Worm (Caenorhabditis elegans) whole organism, L4 larva: ENCODE results near the gene F36F12.7.
A peak's percentile ranks its signal among the peaks of the same experiment; 100 is the strongest.

Experiments
- F49E8.2 ChIP-seq: sonication (generic microtip); optimal IDR thresholded peaks from 2 replicates; lab custom pipeline; 2016; ENCODE audit warnings: missing compliant biosample characterization, mild to moderate bottlenecking, missing genetic modification characterization, borderline replicate concordance
- T20F7.1 ChIP-seq: fragments of 200-800 bp; sonication (Bioruptor generic); optimal IDR thresholded peaks from 2 replicates; lab custom pipeline; 2018; ENCODE audit warnings: mild to moderate bottlenecking, missing genetic modification characterization, missing compliant biosample characterization
- T26A8.4 ChIP-seq: fragments of 200-800 bp; sonication (Bioruptor generic); IDR thresholded peaks from 2 replicates; pipeline ENCODE4 v1.3.6; 2022; ENCODE audit warnings: missing genetic modification characterization, missing compliant biosample characterization
- Y105C5A.15 ChIP-seq: fragments of 200-800 bp; sonication (Bioruptor generic); IDR thresholded peaks from 2 replicates; pipeline ENCODE4 v1.3.6; 2022; ENCODE audit warnings: missing genetic modification characterization, missing compliant biosample characterization
- Y5F2A.4 ChIP-seq: fragments of 200-800 bp; sonication (Bioruptor generic); optimal IDR thresholded peaks from 2 replicates; lab custom pipeline; 2018; ENCODE audit warnings: mild to moderate bottlenecking, missing genetic modification characterization, missing compliant biosample characterization
- ZK546.5 ChIP-seq, 2 experiments: sonication (generic microtip); optimal IDR thresholded peaks; 2 replicates each; lab custom pipeline; 2017; ENCODE audit warnings: missing biosample characterization in 2 of 2, missing genetic modification characterization in 2 of 2
- arid-1 ChIP-seq: fragments of 200-800 bp; sonication (Bioruptor generic); conservative IDR thresholded peaks from 2 replicates; pipeline ENCODE4 v1.3.6; 2022; ENCODE audit warnings: missing genetic modification reagents, missing genetic modification characterization, missing compliant biosample characterization
- ceh-44 ChIP-seq: fragments of 200-800 bp; sonication (Bioruptor generic); IDR thresholded peaks from 2 replicates; pipeline ENCODE4 v1.3.6; 2022; ENCODE audit warnings: missing genetic modification reagents, missing genetic modification characterization, missing compliant biosample characterization
- ceh-82 ChIP-seq: sonication (generic microtip); optimal IDR thresholded peaks from 2 replicates; lab custom pipeline; 2017; ENCODE audit warnings: missing biosample characterization, missing genetic modification characterization
- cey-2 ChIP-seq: sonication (generic microtip); optimal IDR thresholded peaks from 3 replicates; lab custom pipeline; 2017; ENCODE audit warnings: missing genetic modification characterization, mild to moderate bottlenecking, missing compliant biosample characterization, antibody characterized with exemption, borderline replicate concordance; ENCODE audit not compliant: insufficient read depth
- daf-12 ChIP-seq: fragments of 150-350 bp; optimal IDR thresholded peaks from 2 replicates; lab custom pipeline; 2014; ENCODE audit warnings: missing biosample characterization, missing genetic modification reagents, missing genetic modification characterization
- daf-8 ChIP-seq: fragments of 200-800 bp; sonication (Bioruptor generic); IDR thresholded peaks from 2 replicates; pipeline ENCODE4 v1.3.6; 2022; ENCODE audit warnings: missing genetic modification characterization, missing compliant biosample characterization
- dmd-6 ChIP-seq: fragments of 200-800 bp; sonication (Bioruptor generic); IDR thresholded peaks from 2 replicates; pipeline ENCODE4 v1.3.6; 2022; ENCODE audit warnings: missing genetic modification reagents, missing genetic modification characterization, missing compliant biosample characterization
- duxl-1 ChIP-seq: sonication (generic microtip); optimal IDR thresholded peaks from 2 replicates; lab custom pipeline; 2016; ENCODE audit warnings: mild to moderate bottlenecking, missing genetic modification characterization, moderate library complexity, missing compliant biosample characterization; ENCODE audit not compliant: poor library complexity
- hif-1 ChIP-seq, 2 experiments: sonication (generic microtip); optimal IDR thresholded peaks; 2 replicates each; lab custom pipeline; 2016 to 2017; ENCODE audit warnings: missing compliant biosample characterization in 2 of 2, missing genetic modification characterization in 2 of 2, missing genetic modification reagents in 2 of 2, missing genotype in 2 of 2, mild to moderate bottlenecking in 1 of 2
- lin-13 ChIP-seq: fragments of 150-350 bp; optimal IDR thresholded peaks from 2 replicates; lab custom pipeline; 2014; ENCODE audit warnings: missing biosample characterization, missing genetic modification reagents, missing genetic modification characterization
- lin-38 ChIP-seq: fragments of 200-800 bp; sonication (Bioruptor generic); IDR thresholded peaks from 2 replicates; pipeline ENCODE4 v1.3.6; 2022; ENCODE audit warnings: missing genetic modification reagents, missing genetic modification characterization, missing compliant biosample characterization
- lir-3 ChIP-seq: sonication (generic microtip); optimal IDR thresholded peaks from 2 replicates; lab custom pipeline; 2016; ENCODE audit warnings: mild to moderate bottlenecking, missing genetic modification characterization, missing compliant biosample characterization
- madf-5 ChIP-seq, 2 experiments: fragments of 200-800 bp; sonication (Bioruptor generic); IDR thresholded peaks; 2 replicates each; pipeline ENCODE4 v1.3.6; 2022; ENCODE audit warnings: missing compliant biosample characterization in 2 of 2, missing genetic modification characterization in 2 of 2
- mdl-1 ChIP-seq, 2 experiments: fragments of 150-350 bp in 1 of 2; sonication (generic microtip) in 1 of 2; optimal IDR thresholded peaks; 2 replicates each; lab custom pipeline; 2014 to 2017; ENCODE audit warnings: missing biosample characterization in 2 of 2, missing genetic modification characterization in 2 of 2
- mes-2 ChIP-seq: sonication (generic microtip); optimal IDR thresholded peaks from 2 replicates; lab custom pipeline; 2016; ENCODE audit warnings: missing genotype, mild to moderate bottlenecking, missing genetic modification characterization, missing compliant biosample characterization; ENCODE audit not compliant: poor library complexity, severe bottlenecking
- mxl-2 ChIP-seq: fragments of 200-800 bp; sonication (Bioruptor generic); conservative IDR thresholded peaks from 2 replicates; pipeline ENCODE4 v1.3.6; 2022; ENCODE audit warnings: missing genetic modification reagents, missing genetic modification characterization, missing compliant biosample characterization
- mxl-3 ChIP-seq: fragments of 200-800 bp; sonication (Bioruptor generic); optimal IDR thresholded peaks from 2 replicates; lab custom pipeline; 2018; ENCODE audit warnings: mild to moderate bottlenecking, missing genetic modification characterization, missing compliant biosample characterization
- nhr-10 ChIP-seq: fragments of 150-350 bp; optimal IDR thresholded peaks from 2 replicates; lab custom pipeline; 2014; ENCODE audit warnings: missing biosample characterization, missing genetic modification characterization
- nhr-11 ChIP-seq: fragments of 150-350 bp; optimal IDR thresholded peaks from 2 replicates; lab custom pipeline; 2014; ENCODE audit warnings: missing biosample characterization, missing genetic modification characterization
- nhr-25 ChIP-seq: sonication (generic microtip); optimal IDR thresholded peaks from 2 replicates; lab custom pipeline; 2017; ENCODE audit warnings: missing genetic modification characterization, mild to moderate bottlenecking, missing compliant biosample characterization, antibody characterized with exemption, moderate library complexity, borderline replicate concordance; ENCODE audit not compliant: insufficient read depth
- nhr-28 ChIP-seq: fragments of 150-350 bp; optimal IDR thresholded peaks from 2 replicates; lab custom pipeline; 2014; ENCODE audit warnings: missing biosample characterization, missing genetic modification characterization
- nhr-42 ChIP-seq: fragments of 200-800 bp; sonication (Bioruptor generic); IDR thresholded peaks from 2 replicates; pipeline ENCODE4 v1.3.6; 2022; ENCODE audit warnings: missing genetic modification characterization, missing compliant biosample characterization
- nhr-77 ChIP-seq: fragments of 150-350 bp; optimal IDR thresholded peaks from 2 replicates; lab custom pipeline; 2014; ENCODE audit warnings: missing biosample characterization, missing genetic modification characterization
- pha-4 ChIP-seq, 2 experiments: fragments of 150-350 bp in 1 of 2; fragments of 200-800 bp in 1 of 2; sonication (Bioruptor generic) in 1 of 2; IDR thresholded peaks in 1 of 2; optimal IDR thresholded peaks in 1 of 2; 2 replicates each; pipeline versions ENCODE4 v1.3.6 to Lab custom; 2014 to 2022; ENCODE audit warnings: missing genetic modification characterization in 2 of 2, missing genetic modification reagents in 2 of 2, missing biosample characterization in 1 of 2, missing compliant biosample characterization in 1 of 2
- php-3 ChIP-seq: fragments of 200-800 bp; sonication (Bioruptor generic); IDR thresholded peaks from 2 replicates; pipeline ENCODE4 v1.3.6; 2022; ENCODE audit warnings: missing genetic modification reagents, missing genetic modification characterization, missing compliant biosample characterization
- saeg-2 ChIP-seq: fragments of 200-800 bp; sonication (Bioruptor generic); IDR thresholded peaks from 2 replicates; pipeline ENCODE4 v1.3.6; 2022; ENCODE audit warnings: missing genetic modification reagents, missing genetic modification characterization, missing compliant biosample characterization
- sdz-12 ChIP-seq: fragments of 200-800 bp; sonication (Bioruptor generic); optimal IDR thresholded peaks from 2 replicates; lab custom pipeline; 2018; ENCODE audit warnings: mild to moderate bottlenecking, missing genetic modification characterization, missing compliant biosample characterization
- set-16 ChIP-seq: fragments of 200-800 bp; sonication (Bioruptor generic); IDR thresholded peaks from 2 replicates; pipeline ENCODE4 v1.3.6; 2022; ENCODE audit warnings: missing genetic modification reagents, missing genetic modification characterization, missing compliant biosample characterization
- snpc-4 ChIP-seq: fragments of 150-350 bp; optimal IDR thresholded peaks from 2 replicates; lab custom pipeline; 2014; ENCODE audit warnings: missing biosample characterization, missing genetic modification characterization
- unc-130 ChIP-seq: sonication (generic microtip); optimal IDR thresholded peaks from 2 replicates; lab custom pipeline; 2016; ENCODE audit warnings: missing genetic modification reagents, missing genetic modification characterization, missing compliant biosample characterization
- unc-62 ChIP-seq, 3 experiments: fragments of 150-350 bp in 1 of 3; sonication (generic microtip); optimal IDR thresholded peaks in 2 of 3; peaks in 1 of 3; 1 replicate in 1 of 3; 2 replicates in 2 of 3; lab custom pipeline; 2014 to 2017; ENCODE audit warnings: missing biosample characterization in 3 of 3, missing genetic modification characterization in 3 of 3, missing genetic modification reagents in 3 of 3, missing genotype in 1 of 3
- zip-11 ChIP-seq: fragments of 200-800 bp; sonication (Bioruptor generic); IDR thresholded peaks from 2 replicates; pipeline ENCODE4 v1.3.6; 2022; ENCODE audit warnings: missing genetic modification characterization, missing compliant biosample characterization

Gene F36F12.7

DNA sequence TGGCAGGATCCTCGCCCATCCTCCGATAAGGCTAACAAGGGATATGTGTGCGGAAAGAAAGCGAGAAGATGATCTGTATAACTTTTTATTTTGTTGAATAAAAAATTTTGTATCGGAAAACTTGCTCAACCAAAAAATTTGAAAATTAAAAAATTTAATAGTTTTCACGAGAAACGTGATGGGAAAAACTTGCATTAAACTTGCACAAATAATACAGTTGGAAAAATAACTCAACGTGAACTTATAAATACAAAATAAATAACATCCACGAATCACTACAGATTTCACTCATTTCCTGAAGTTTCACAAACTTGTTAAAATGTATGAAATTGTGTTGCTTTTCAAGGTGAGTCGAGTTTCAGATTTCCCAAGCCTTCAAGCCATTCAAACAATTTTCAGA, at the start of gene F36F12.7:
F36F12.7 (plus strand) TSS at position 301 of the 400 bp plus-strand sequence.
- TF ChIP-seq T26A8.4 (GFP tag; lab: Robert Waterston, UW): no peak
- TF ChIP-seq daf-8 (GFP tag; lab: Robert Waterston, UW): no peak
- no peak for TF ChIP-seq set-16
- no peak for TF ChIP-seq nhr-42 (GFP tag; lab: Robert Waterston, UW)
- TF ChIP-seq mdl-1 (tag; optimal IDR thresholded peaks at IDR 0.05; lab: Kevin White, UChicago): no peak
- TF ChIP-seq nhr-10 (tag; lab: Kevin White, UChicago): no peak
- TF ChIP-seq zip-11 (GFP tag; lab: Robert Waterston, UW): no peak
- no peak for TF ChIP-seq pha-4 (GFP tag; IDR thresholded peaks at IDR 0.05; lab: Robert Waterston, UW)
- no peak for TF ChIP-seq pha-4 (tag; optimal IDR thresholded peaks at IDR 0.05; lab: Kevin White, UChicago)
- TF ChIP-seq ceh-44: no peak
- no peak for TF ChIP-seq arid-1 (GFP tag; lab: Robert Waterston, UW)
- no peak for TF ChIP-seq sdz-12 (GFP tag; lab: Kevin White, UChicago)
- TF ChIP-seq lir-3 (tag; lab: Kevin White, UChicago): no peak
- no peak for TF ChIP-seq mxl-3 (GFP tag; lab: Kevin White, UChicago)
- TF ChIP-seq mxl-2 (GFP tag; lab: Robert Waterston, UW): no peak
- TF ChIP-seq unc-130 (GFP tag; lab: Kevin White, UChicago): no peak
- no peak for TF ChIP-seq F49E8.2 (tag; lab: Kevin White, UChicago)
- TF ChIP-seq mes-2: no peak
- no peak for TF ChIP-seq lin-13 (GFP tag; lab: Kevin White, UChicago)
- TF ChIP-seq nhr-25 (tag; lab: Kevin White, UChicago): no peak
- no peak for TF ChIP-seq nhr-11 (tag; lab: Kevin White, UChicago)

ce11 chrV:2050136-2050535, 49.0 kb upstream of the F36F12.7 start, which contains the start of gene comt-4:
TSS of gene comt-4 (minus strand) at chrV:2050185.
- peak in 1 of 2 experiments; percentile 85 for TF ChIP-seq hif-1 (tag; optimal IDR thresholded peaks at IDR 0.05; lab: Kevin White, UChicago)
- TF ChIP-seq F49E8.2 (tag; lab: Kevin White, UChicago): no peak
- TF ChIP-seq Y105C5A.15 (GFP tag; lab: Robert Waterston, UW): no peak
- no peak for TF ChIP-seq snpc-4
- no peak for TF ChIP-seq Y5F2A.4 (GFP tag; lab: Kevin White, UChicago)
- no peak for TF ChIP-seq duxl-1 (tag; lab: Kevin White, UChicago)
- TF ChIP-seq dmd-6: peak; percentile 63
- TF ChIP-seq ZK546.5 (tag; optimal IDR thresholded peaks at IDR 0.05; lab: Kevin White, UChicago): no peak
- TF ChIP-seq lin-13 (GFP tag; lab: Kevin White, UChicago): no peak
- TF ChIP-seq mdl-1 (tag; optimal IDR thresholded peaks at IDR 0.05; lab: Kevin White, UChicago): no peak
- no peak for TF ChIP-seq madf-5 (GFP tag; IDR thresholded peaks at IDR 0.05; lab: Robert Waterston, UW)
- no peak for TF ChIP-seq ceh-82
- TF ChIP-seq nhr-10 (tag; lab: Kevin White, UChicago): no peak
- TF ChIP-seq daf-12: no peak
- no peak for TF ChIP-seq cey-2 (tag; lab: Kevin White, UChicago)
- peak in 1 of 2 experiments; percentile 42 for TF ChIP-seq unc-62 (GFP tag; optimal IDR thresholded peaks at IDR 0.05 in 1 of 2; lab: Kevin White, UChicago)
- no peak for TF ChIP-seq unc-62 (tag; optimal IDR thresholded peaks at IDR 0.05; lab: Kevin White, UChicago)
- peak; percentile 10 for TF ChIP-seq nhr-77 (tag; lab: Kevin White, UChicago)
- no peak for TF ChIP-seq php-3 (GFP tag; lab: Robert Waterston, UW)
- TF ChIP-seq pha-4 (GFP tag; IDR thresholded peaks at IDR 0.05; lab: Robert Waterston, UW): no peak
- TF ChIP-seq pha-4 (tag; optimal IDR thresholded peaks at IDR 0.05; lab: Kevin White, UChicago): no peak
- TF ChIP-seq lin-38 (GFP tag; lab: Robert Waterston, UW): no peak
- no peak for TF ChIP-seq sdz-12 (GFP tag; lab: Kevin White, UChicago)
- TF ChIP-seq nhr-28 (tag; lab: Kevin White, UChicago): peak; percentile 75
- TF ChIP-seq saeg-2 (GFP tag; lab: Robert Waterston, UW): no peak
- no peak for TF ChIP-seq T20F7.1 (GFP tag; lab: Kevin White, UChicago)
